Worm (Caenorhabditis elegans): ENCODE results near the gene gei-3.
A peak's percentile ranks its signal among the peaks of the same experiment; 100 is the strongest.

The gei-3 gene

DNA sequence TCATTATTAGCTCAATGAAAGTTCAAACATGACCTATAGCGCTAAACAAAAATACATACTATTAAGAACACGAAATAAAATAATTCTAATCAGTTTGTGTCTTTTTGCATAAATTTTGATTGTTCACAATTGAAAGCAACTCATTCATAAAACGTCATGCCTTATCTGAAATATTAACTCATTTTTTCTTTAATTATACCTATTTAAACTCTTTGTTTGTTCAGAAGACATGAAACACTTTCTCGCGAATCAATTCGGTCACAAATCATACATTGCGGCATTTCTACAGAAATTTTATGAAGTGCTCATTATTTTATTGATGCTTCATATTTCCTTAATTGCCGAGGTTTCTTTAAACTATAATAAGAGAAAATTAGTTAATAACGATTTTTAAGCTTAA is 6.5 kb downstream of the gei-3 start:
- TF ChIP-seq elt-2 (tag; optimal IDR thresholded peaks at IDR 0.05) (peak; percentile 27), ceh-63 (GFP tag; optimal IDR thresholded peaks at IDR 0.05) (no peak)

DNA sequence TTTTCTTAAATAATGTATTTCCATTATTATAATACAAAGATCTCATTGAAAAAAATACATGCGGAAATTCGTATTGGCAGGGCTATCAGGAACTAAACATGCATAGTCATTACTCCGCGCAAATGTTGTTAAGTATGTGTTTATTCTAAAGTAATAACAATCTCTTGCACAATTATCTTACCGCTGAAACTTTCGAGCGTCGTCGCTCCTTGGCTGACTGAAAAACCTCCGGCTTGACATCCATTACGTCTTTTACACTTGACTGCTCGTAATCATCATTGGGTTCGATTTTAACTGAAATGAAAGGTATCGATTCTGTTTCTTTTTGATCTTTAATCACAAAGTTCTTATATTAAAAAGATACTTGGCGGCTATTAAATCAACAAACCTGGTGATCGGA is 13.6 kb downstream of the gei-3 start:
- no peak for TF ChIP-seq ceh-82 (tag; optimal IDR thresholded peaks at IDR 0.05)
- no peak for TF ChIP-seq ceh-90 (tag; optimal IDR thresholded peaks at IDR 0.05)
- no peak for TF ChIP-seq efl-1 (optimal IDR thresholded peaks at IDR 0.05)
- no peak for TF ChIP-seq efl-1 (GFP tag; optimal IDR thresholded peaks at IDR 0.05 in 1 of 2)
- no peak for TF ChIP-seq nhr-11 (tag; optimal IDR thresholded peaks at IDR 0.05)
- no peak for TF ChIP-seq blmp-1 (tag; optimal IDR thresholded peaks at IDR 0.05)
- no peak for TF ChIP-seq lin-14 (GFP tag; optimal IDR thresholded peaks at IDR 0.05)
- no peak for TF ChIP-seq C04F5.9 (tag; optimal IDR thresholded peaks at IDR 0.05)
- TF ChIP-seq ceh-8 (GFP tag; optimal IDR thresholded peaks at IDR 0.05), result no peak
- no peak for TF ChIP-seq nhr-237 (tag; optimal IDR thresholded peaks at IDR 0.05)
- no peak for TF ChIP-seq lin-13 (GFP tag; optimal IDR thresholded peaks at IDR 0.05)
- no peak for TF ChIP-seq alr-1 (tag; optimal IDR thresholded peaks at IDR 0.05; ENCODE audit: borderline replicate concordance)

DNA sequence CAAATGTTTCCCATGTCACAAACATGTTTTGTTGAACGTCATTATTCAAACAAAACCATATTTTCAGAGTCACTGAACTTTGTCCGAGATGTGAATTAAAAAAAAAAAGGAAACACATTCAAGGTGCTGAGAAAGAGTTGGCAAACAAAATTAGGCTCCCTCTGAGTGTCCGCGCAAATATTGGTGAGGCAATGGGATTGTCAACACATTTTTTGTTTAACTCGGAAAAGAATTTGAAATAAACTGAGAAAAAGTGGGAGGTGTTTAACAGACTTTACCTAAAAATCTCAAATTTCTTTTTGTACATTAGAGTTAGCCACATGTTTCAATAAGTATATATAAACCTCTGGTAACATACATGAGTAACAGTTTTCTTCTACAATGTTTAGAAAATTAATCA is 19.6 kb downstream of the gei-3 start, which contains the start of gene abf-6:
Gene abf-6, plus strand, starts transcription at position 323 of the 400 bp plus-strand sequence.
- TF ChIP-seq lin-14 (GFP tag; optimal IDR thresholded peaks at IDR 0.05), result peak; percentile 23
- TF ChIP-seq ztf-11 (tag; optimal IDR thresholded peaks at IDR 0.05), result no peak

- TF ChIP-seq blmp-1 (tag; optimal IDR thresholded peaks at IDR 0.05) (peak; percentile 17), mab-9 (GFP tag; IDR thresholded peaks at IDR 0.05) (no peak), elt-3 (tag; optimal IDR thresholded peaks at IDR 0.05) (peak in 1 of 6 experiments; percentile 58), nhr-85 (tag) (peak; percentile 48), fkh-10 (GFP tag; optimal IDR thresholded peaks at IDR 0.05) (no peak)
Observed at ce11 chrX:12793075-12793474, 20.4 kb downstream of the gei-3 start.

ce11 chrX:12792554-12792953 is 20.9 kb downstream of the gei-3 start, which contains the start of gene abf-5:
Gene abf-5, plus strand, starts transcription at chrX:12792854.
- TF ChIP-seq blmp-1 (tag; optimal IDR thresholded peaks at IDR 0.05), result no peak
- no peak for TF ChIP-seq pag-3 (tag; optimal IDR thresholded peaks at IDR 0.05; ENCODE audit: borderline replicate concordance, insufficient read depth)
- no peak for TF ChIP-seq sox-4 (tag; optimal IDR thresholded peaks at IDR 0.05)
- no peak for TF ChIP-seq elt-3 (tag; optimal IDR thresholded peaks at IDR 0.05)
- TF ChIP-seq nhr-84 (tag; optimal IDR thresholded peaks at IDR 0.05), result no peak
- TF ChIP-seq lin-39 (tag; optimal IDR thresholded peaks at IDR 0.05), result no peak
- TF ChIP-seq mab-9 (GFP tag; IDR thresholded peaks at IDR 0.05), result no peak
- no peak for TF ChIP-seq grh-1 (GFP tag; IDR thresholded peaks at IDR 0.05)
- no peak for TF ChIP-seq unc-62 (GFP tag; optimal IDR thresholded peaks at IDR 0.05)
- TF ChIP-seq rnt-1 (tag; optimal IDR thresholded peaks at IDR 0.05), result no peak
- TF ChIP-seq nhr-76 (tag; optimal IDR thresholded peaks at IDR 0.05), result no peak
- no peak for TF ChIP-seq swsn-7 (tag; optimal IDR thresholded peaks at IDR 0.05)
- TF ChIP-seq ceh-90 (tag; optimal IDR thresholded peaks at IDR 0.05), result no peak

DNA sequence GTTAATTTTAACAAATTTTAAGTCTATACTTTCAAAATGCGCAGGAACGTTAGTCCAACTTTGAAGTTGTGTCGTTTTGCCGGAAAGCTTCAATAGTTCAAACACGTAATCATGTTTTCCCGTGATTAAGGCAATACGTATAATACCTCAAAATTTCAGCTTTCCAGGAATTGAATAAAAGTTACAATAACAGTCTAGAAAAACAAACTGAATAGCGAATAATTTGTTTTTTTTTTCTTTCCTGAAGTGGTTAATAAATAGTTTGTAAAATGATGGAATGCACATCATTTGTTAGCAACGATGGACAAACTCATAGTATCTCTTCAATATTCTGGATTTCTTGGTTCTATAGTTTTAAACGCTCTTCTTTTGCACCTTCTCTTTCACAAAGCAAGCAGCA is 23.4 kb downstream of the gei-3 start, which contains the start of gene str-123:
Gene str-123, plus strand, starts transcription at position 301 of the 400 bp plus-strand sequence.
- TF ChIP-seq nhr-76 (tag; optimal IDR thresholded peaks at IDR 0.05), result no peak
- no peak for TF ChIP-seq hlh-4 (tag; optimal IDR thresholded peaks at IDR 0.05)
- TF ChIP-seq fkh-4 (tag; optimal IDR thresholded peaks at IDR 0.05; ENCODE audit: borderline replicate concordance), result no peak
- TF ChIP-seq C04F5.9 (tag; optimal IDR thresholded peaks at IDR 0.05), result no peak
- TF ChIP-seq pax-3 (tag; optimal IDR thresholded peaks at IDR 0.05), result no peak
- no peak for TF ChIP-seq jun-1 (tag; optimal IDR thresholded peaks at IDR 0.05)
- no peak for TF ChIP-seq mdl-1 (tag; optimal IDR thresholded peaks at IDR 0.05)
- no peak for TF ChIP-seq lin-35 (GFP tag; optimal IDR thresholded peaks at IDR 0.05)
- no peak for TF ChIP-seq ceh-90 (tag; optimal IDR thresholded peaks at IDR 0.05)
- no peak for TF ChIP-seq efl-1 (optimal IDR thresholded peaks at IDR 0.05)
- no peak for TF ChIP-seq efl-1 (GFP tag; optimal IDR thresholded peaks at IDR 0.05 in 1 of 2)
- TF ChIP-seq nhr-90 (tag; optimal IDR thresholded peaks at IDR 0.05; ENCODE audit: poor library complexity), result no peak
- TF ChIP-seq grh-1 (GFP tag; IDR thresholded peaks at IDR 0.05), result no peak
- TF ChIP-seq aly-2 (tag; optimal IDR thresholded peaks at IDR 0.05), result no peak
- TF ChIP-seq C34B4.2 (tag; optimal IDR thresholded peaks at IDR 0.05), result no peak
- TF ChIP-seq mef-2 (tag; optimal IDR thresholded peaks at IDR 0.05), result no peak
- TF ChIP-seq sup-37 (GFP tag; optimal IDR thresholded peaks at IDR 0.05), result no peak
- TF ChIP-seq ama-1 (optimal IDR thresholded peaks at IDR 0.05), result no peak
- TF ChIP-seq nhr-84 (tag; optimal IDR thresholded peaks at IDR 0.05), result no peak
- no peak for TF ChIP-seq ces-1 (GFP tag; optimal IDR thresholded peaks at IDR 0.05)
